Fruit fly (Drosophila melanogaster): ENCODE results near the gene CG6163.

Gene CG6163

DNA sequence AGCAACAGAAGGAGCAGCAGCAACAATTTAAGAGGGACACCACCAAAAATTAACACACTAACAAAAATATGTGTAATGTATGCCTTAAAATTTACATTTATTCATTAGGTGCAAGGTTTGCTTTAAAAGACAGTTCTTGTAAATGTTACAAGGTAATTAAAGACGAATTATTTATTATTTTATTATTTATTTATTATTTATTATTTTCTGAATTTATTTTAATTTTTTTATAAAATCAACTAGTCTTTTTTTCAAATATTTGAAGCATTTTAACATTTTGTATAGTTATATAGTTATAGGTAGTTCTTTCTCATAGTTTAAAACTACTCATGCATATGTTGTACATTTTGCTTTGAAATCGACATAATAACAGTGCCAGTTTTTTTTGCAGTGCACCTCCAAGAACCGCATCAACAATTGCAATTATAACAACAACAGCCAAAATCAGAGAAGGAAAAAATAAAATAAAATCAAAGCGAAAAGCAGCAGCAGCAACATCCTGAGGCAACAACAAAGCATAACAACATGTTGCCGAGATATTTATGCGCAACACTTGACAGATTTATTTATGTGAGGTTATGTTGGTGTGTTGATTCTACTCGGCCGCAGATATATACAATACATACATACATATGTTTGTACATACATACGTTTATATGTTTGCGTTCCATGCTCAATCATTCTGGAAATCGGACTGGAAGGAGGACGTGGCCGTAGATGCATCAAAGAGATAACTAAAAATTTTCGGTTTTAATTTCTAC, 9.3 kb upstream of the CG6163 start:
- TF ChIP-seq noc (tag; optimal IDR thresholded peaks at IDR 0.05), result no peak

dm6 chr3L:11373080-11373812, 8.6 kb upstream of the CG6163 start:
- no peak for TF ChIP-seq noc (tag; optimal IDR thresholded peaks at IDR 0.05)

DNA sequence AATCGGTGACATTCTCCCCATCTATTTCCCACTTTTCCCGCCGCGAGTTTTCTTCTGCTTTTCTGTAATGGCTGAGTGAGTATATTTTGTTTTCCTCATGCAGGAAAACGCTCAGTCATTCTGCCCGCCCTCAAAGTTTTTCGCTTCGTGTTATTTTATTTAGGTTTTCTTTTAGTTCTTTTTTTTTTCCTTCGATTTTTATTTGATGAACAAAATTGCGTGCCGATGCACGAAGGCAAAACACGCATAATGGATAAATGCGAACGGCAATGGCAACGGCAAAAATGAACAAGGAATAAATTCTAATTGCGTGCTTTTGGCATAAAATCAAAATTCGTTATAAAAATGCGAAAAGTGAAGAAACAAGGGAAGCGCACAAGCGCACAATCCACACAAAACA, 7.8 kb upstream of the CG6163 start:
- TF ChIP-seq noc (tag; optimal IDR thresholded peaks at IDR 0.05), result no peak

DNA sequence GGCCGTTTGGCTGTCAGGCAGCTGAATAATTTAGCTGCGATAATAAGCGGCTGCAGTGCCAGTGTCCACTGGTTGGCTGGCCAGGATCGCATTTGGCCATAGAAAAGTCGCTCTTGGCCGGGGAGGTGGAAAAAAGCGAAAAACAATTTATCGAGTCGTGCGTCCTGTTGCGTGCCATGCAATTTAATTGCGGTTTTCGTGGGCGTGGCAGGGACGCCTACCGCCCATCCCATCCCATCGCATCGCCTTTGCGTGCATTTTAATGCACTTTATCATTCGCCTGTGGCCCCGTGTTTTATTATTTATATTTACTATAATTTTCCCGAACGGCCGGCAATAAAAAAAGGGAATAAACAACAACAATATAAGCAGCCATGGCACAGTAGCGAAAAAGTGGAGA, 6.7 kb upstream of the CG6163 start:
- no peak for TF ChIP-seq noc (tag; optimal IDR thresholded peaks at IDR 0.05)

DNA sequence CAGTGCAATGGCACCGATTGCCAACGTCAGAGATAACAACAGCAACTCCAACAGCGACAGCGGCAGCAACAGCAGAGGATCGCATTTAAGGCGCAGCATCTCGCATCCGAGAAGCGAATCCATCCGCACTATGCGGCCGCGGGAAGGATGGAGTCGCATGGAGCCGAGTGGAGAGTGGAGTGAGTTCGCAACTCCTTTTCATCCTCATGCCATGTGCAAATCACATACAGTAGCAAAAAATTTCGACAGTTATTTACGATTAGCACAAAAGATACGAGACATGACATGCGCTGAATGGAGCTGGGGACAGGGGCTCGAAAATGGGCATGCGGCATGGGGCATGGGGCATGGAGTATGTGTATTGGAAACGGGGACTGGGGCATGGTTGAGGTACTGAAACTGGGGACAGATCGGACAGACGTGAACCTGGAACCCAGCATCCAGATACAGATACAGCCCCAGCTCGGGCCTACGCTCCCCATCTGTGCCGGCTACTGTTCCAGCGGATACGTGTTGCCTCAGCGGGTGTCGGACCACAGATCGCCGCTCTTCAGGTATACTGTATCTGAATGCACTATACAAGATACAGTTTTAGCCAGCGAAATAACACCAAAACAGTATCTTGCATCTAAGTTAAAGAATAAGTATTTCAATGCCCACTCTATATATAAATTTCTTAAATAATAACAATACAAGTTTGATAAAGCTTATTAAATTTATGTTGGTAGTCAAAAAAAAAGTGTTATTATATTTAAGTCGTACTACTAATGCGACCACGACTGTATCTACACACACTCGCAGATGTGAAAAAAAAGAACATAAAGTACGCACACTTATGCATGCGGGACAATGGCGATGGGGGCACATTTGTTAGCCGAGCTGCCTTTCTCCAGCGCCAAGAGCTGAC, 5.3 kb upstream of the CG6163 start:
- TF ChIP-seq noc (tag; optimal IDR thresholded peaks at IDR 0.05), result no peak

DNA sequence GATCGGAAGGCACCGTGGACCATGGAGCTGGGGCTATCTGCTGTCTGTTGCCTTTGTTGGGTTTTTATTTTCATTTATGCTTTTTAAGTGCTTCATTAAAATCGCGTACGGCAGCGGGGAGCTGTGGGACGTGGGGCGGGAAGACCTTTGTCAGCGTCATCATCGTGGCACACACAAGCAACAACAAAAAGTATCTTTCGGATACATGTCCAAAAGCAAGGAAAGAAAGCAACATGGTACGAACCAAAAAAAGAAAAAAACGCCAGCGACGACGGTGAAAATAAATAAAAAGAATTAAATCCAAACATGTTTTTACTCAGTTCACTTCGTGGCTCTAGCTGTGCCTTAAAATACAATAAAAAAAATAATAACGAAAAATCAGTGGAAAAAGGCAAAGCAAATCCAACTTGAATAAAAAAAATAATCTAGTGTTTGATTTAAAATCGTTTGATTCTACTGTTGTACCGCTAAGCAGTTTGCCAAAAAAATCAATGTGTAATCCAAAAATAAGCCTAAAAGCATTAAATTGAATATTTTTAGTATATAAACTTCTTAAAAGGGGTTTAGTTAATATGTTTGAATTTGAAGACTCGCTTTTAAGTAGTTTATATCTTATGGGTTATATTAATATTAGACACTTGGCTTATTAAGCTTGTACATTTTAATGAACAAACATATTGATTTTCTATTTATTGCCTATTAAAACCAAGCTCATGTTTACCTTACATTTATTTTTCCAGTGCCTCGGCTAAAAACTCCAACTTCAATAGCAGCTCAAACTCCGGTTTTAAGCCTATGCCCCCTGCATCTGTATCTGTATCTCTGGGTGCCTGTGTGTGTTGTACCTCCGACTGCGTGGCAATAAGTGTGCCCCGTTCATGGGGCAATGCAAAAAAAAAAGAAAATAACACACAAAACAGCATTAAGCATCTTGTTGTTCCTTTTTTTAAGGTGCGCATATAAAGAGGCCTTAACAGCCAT, 3.9 kb upstream of the CG6163 start:
- TF ChIP-seq noc (tag; optimal IDR thresholded peaks at IDR 0.05), result no peak

DNA sequence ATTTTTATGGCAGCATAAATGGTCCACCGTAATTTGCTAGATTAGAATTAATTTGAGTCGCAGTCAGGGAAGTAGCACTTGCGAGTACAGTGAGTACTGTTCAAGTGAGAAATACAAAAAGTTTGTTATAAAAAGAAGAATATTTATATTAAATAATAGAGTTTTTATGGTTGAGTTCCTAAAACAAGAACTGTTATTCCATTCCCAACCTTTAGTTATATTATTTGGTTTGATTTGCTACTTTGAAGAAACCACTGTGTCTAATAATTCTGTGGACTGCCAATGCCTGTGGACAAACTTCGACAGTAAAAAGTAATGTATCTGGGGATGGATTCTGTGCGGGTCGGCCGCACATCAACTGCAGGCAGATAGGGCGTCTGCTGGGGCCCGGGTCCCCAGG, 3.1 kb upstream of the CG6163 start:
- no peak for TF ChIP-seq noc (tag; optimal IDR thresholded peaks at IDR 0.05)

dm6 chr3L:11366422-11366821, 1.7 kb upstream of the CG6163 start:
- TF ChIP-seq noc (tag; optimal IDR thresholded peaks at IDR 0.05), result no peak

DNA sequence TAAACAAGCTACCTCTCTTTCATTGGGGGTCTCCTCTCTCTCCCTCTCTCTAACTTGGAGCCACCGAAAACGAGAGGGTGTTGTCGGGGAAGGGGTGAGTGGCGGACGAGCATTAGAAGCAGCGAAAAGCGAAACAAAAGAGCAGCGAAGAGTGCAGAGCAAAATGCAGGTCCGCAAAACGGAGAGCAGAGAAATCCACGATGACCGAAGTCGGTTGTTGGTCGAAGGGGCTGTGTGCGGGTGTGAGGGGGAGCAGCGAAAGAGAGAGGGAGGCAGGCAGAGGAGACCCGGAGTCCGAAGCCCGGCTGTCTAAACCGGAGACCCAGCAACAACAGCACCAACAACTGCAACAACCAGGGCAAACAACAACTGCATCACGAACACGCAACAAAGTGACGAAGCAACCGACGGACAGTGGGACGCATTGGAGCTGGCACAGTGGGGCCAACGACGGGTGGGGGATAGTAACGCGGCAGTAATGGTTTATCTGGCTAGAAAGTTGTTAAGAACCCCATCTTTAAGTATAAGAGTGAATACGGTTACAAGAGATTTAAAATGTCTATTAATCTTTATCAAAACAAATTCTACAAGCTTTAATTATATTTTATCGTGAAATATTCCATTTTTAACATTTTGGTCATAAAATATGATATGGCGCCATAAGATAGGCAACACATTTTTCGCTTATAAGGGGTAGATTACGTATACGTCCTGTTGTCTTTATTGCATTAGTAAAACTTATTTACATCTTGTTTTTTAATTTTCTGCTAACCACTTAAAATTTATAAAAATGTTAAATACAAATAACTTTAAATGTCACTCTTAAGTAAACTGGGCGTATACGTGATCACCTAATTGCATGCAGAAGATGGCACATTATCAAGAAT, 990 bp upstream of the CG6163 start:
- no peak for TF ChIP-seq noc (tag; optimal IDR thresholded peaks at IDR 0.05)

DNA sequence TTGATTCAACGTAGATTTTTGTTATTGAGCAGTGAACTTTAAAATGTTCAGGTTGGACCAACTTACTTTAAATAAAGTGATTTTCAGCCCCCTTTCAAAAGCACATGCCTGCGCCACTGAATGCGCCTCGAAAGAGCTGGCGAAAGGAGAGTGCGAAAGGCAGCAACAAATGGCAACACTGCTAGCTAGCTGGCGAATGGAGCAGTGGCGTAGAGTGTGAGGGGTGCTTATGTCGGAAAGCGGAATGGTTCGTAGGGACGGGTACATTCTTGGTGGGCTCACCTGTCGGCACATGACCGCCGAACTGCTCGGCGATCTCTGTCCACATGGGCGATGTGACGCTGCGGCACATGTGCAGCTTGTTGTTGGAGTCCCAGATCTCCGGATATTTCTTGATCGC, 358 bp downstream of the CG6163 start:
- TF ChIP-seq noc (tag; optimal IDR thresholded peaks at IDR 0.05), result peak; percentile 30

dm6 chr3L:11359596-11359995, 5.1 kb downstream of the CG6163 start:
- TF ChIP-seq noc (tag; optimal IDR thresholded peaks at IDR 0.05), result no peak

dm6 chr3L:11358733-11359132, 6.0 kb downstream of the CG6163 start:
- no peak for TF ChIP-seq noc (tag; optimal IDR thresholded peaks at IDR 0.05)

DNA sequence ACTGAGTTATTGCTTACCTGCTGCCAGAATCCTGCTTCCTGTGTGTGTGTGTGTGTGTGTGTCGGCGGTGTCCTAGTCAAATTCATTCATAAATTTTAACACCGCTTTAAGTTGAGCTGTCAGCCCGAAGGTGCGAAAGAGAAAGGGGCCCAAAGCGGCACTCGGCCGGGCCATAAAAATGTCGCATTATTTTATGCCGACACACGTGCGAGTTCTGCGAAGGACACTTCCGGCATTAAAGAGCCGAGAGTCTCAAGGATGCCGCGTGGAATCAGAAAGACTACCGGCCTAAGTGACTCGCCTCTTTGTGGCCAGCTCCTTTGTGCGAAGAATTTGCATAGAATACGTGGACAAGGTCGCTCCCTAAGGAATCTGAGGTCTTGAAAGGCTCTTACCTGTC, 7.6 kb downstream of the CG6163 start:
- no peak for TF ChIP-seq noc (tag; optimal IDR thresholded peaks at IDR 0.05)
